Worm (Caenorhabditis elegans) whole organism, L4/young adult: Measurements from ENCODE around the gene arrd-18.

Source experiments
- W03F9.2 ChIP-seq: fragments of 150-350 bp; optimal IDR thresholded peaks from 2 replicates; lab custom pipeline; 2014; ENCODE audit warnings: missing biosample characterization, missing genetic modification characterization
- dao-5 ChIP-seq: sonication (generic microtip); optimal IDR thresholded peaks from 2 replicates; lab custom pipeline; 2016; ENCODE audit warnings: missing genotype, missing genetic modification characterization, moderate library complexity, missing compliant biosample characterization

DNA sequence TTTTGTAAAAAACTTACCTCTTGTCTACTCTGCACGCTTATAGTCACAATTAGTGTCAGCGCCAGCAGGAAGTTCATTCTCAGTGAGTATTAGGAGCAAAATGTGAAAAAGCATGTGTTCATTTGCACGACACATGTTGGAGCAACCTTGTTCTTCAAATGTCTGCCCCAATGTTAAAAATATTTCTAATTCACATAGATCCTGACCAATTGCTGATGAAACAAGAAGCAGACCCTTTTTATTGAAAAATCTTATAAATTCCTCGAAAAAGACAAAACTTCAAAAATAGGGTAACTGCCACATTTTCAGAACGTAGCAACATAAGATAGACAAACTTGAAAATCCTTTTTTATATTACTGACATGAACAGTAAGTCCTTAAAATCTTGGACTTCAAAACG is 12.3 kb upstream of the arrd-18 start, which contains the start of gene C17B7.8:
- TF ChIP-seq W03F9.2 (tag; lab: Kevin White, UChicago) (no peak), dao-5 (tag; lab: Kevin White, UChicago) (no peak)
